Fruit fly (Drosophila melanogaster) whole organism, embryonic: ENCODE results near the gene Chro.

ENCODE experiments used
- Ada2b ChIP-seq: fragments of 200-800 bp; sonication (Bioruptor generic); IDR thresholded peaks from 2 replicates; pipeline ENCODE4 v1.3.6; 2022; ENCODE audit warnings: missing biosample characterization, missing genetic modification characterization
- CG11398 ChIP-seq: fragments of 200-800 bp; sonication (Bioruptor generic); optimal IDR thresholded peaks from 2 replicates; lab custom pipeline; 2016; ENCODE audit warnings: missing biosample characterization, missing genetic modification characterization
- CG11696 ChIP-seq: fragments of 200-800 bp; sonication (Bioruptor generic); IDR thresholded peaks from 2 replicates; pipeline ENCODE4 v1.3.6; 2022; ENCODE audit warnings: missing biosample characterization, missing genetic modification characterization
- CG12236 ChIP-seq: fragments of 200-800 bp; sonication (Bioruptor generic); optimal IDR thresholded peaks from 2 replicates; lab custom pipeline; 2016; ENCODE audit warnings: missing biosample characterization, missing genetic modification characterization
- CG14441 ChIP-seq: fragments of 200-800 bp; sonication (Bioruptor generic); IDR thresholded peaks from 2 replicates; pipeline ENCODE4 v1.3.6; 2022; ENCODE audit warnings: missing biosample characterization, missing genetic modification characterization
- CG17361 ChIP-seq: fragments of 200-800 bp; sonication (Bioruptor generic); IDR thresholded peaks from 3 replicates; pipeline ENCODE4 v1.3.6; 2022; ENCODE audit warnings: missing biosample characterization, missing genetic modification characterization
- CG17612 ChIP-seq: fragments of 200-800 bp; sonication (Bioruptor generic); IDR thresholded peaks from 2 replicates; pipeline ENCODE4 v1.3.6; 2022; ENCODE audit warnings: missing biosample characterization, missing genetic modification characterization
- CG31441 ChIP-seq: fragments of 200-800 bp; sonication (Bioruptor generic); IDR thresholded peaks from 2 replicates; pipeline ENCODE4 v1.3.6; 2022; ENCODE audit warnings: missing biosample characterization, missing genetic modification characterization
- CG34376 ChIP-seq: fragments of 200-800 bp; sonication (Bioruptor generic); optimal IDR thresholded peaks from 2 replicates; lab custom pipeline; 2018; ENCODE audit warnings: missing biosample characterization, mild to moderate bottlenecking, missing genetic modification characterization
- CG4328 ChIP-seq: fragments of 200-800 bp; sonication (Bioruptor generic); optimal IDR thresholded peaks from 3 replicates; lab custom pipeline; 2017; ENCODE audit warnings: missing biosample characterization, missing genetic modification reagents, missing genetic modification characterization
- CG6254 ChIP-seq: fragments of 200-800 bp; sonication (Bioruptor generic); optimal IDR thresholded peaks from 3 replicates; lab custom pipeline; 2017; ENCODE audit warnings: mild to moderate bottlenecking, missing biosample characterization, missing genetic modification reagents, missing genetic modification characterization
- CG9876 ChIP-seq: fragments of 200-800 bp; sonication (Bioruptor generic); optimal IDR thresholded peaks from 2 replicates; lab custom pipeline; 2016; ENCODE audit warnings: missing biosample characterization, missing genetic modification characterization
- CTCF ChIP-seq: fragments of 200-800 bp; sonication (Bioruptor generic); optimal IDR thresholded peaks from 2 replicates; lab custom pipeline; 2017; ENCODE audit warnings: missing biosample characterization, mild to moderate bottlenecking, missing genetic modification characterization, moderate library complexity
- Dad ChIP-seq: fragments of 200-800 bp; sonication (Bioruptor generic); optimal IDR thresholded peaks from 3 replicates; lab custom pipeline; 2016; ENCODE audit warnings: missing biosample characterization, missing genetic modification characterization
- Ets97D ChIP-seq: fragments of 200-800 bp; sonication (Bioruptor generic); optimal IDR thresholded peaks from 3 replicates; lab custom pipeline; 2016; ENCODE audit warnings: missing biosample characterization, missing genetic modification characterization
- Hey ChIP-seq: fragments of 200-800 bp; sonication (Bioruptor generic); optimal IDR thresholded peaks from 3 replicates; lab custom pipeline; 2018; ENCODE audit warnings: missing biosample characterization, mild to moderate bottlenecking, missing genetic modification characterization
- HmgZ ChIP-seq: fragments of 200-800 bp; sonication (Bioruptor generic); optimal IDR thresholded peaks from 2 replicates; lab custom pipeline; 2018; ENCODE audit warnings: missing biosample characterization, mild to moderate bottlenecking, missing genetic modification characterization
- Hmr ChIP-seq: fragments of 200-800 bp; sonication (Bioruptor generic); optimal IDR thresholded peaks from 3 replicates; lab custom pipeline; 2017; ENCODE audit warnings: mild to moderate bottlenecking, missing biosample characterization, missing genetic modification reagents, missing genetic modification characterization
- Hr78 ChIP-seq, 2 experiments: fragments of 200-800 bp in 1 of 2; fragments of >200 bp in 1 of 2; sonication (Bioruptor generic) in 1 of 2; optimal IDR thresholded peaks; 2 replicates each; lab custom pipeline; 2017 to 2019; ENCODE audit warnings: missing biosample characterization in 2 of 2, missing genetic modification characterization in 2 of 2, mild to moderate bottlenecking in 1 of 2, moderate library complexity in 1 of 2
- Med ChIP-seq: fragments of 200-800 bp; sonication (Bioruptor generic); peaks from one replicate; lab custom pipeline; 2016; ENCODE audit warnings: missing biosample characterization, missing genetic modification characterization, mild to moderate bottlenecking, inconsistent platforms, moderate library complexity
- NFAT ChIP-seq: fragments of 200-800 bp; sonication (Bioruptor generic); IDR thresholded peaks from 2 replicates; pipeline ENCODE4 v1.3.6; 2022; ENCODE audit warnings: missing biosample characterization, missing genetic modification characterization
- Pdp1 ChIP-seq, 2 experiments: fragments of 200-800 bp; sonication (Bioruptor generic); optimal IDR thresholded peaks; 3 replicates each; lab custom pipeline; 2016; ENCODE audit warnings: missing biosample characterization in 2 of 2, missing genetic modification characterization in 2 of 2, mild to moderate bottlenecking in 1 of 2, moderate library complexity in 1 of 2
- TFAM ChIP-seq: fragments of 200-800 bp; sonication (Bioruptor generic); optimal IDR thresholded peaks from 2 replicates; lab custom pipeline; 2017; ENCODE audit warnings: missing biosample characterization, missing genetic modification characterization, inconsistent platforms
- Taf1 ChIP-seq: fragments of 200-800 bp; sonication (Bioruptor generic); IDR thresholded peaks from 2 replicates; pipeline ENCODE4 v1.3.6; 2022; ENCODE audit warnings: missing biosample characterization, missing genetic modification characterization
- Vsx1 ChIP-seq: fragments of 200-800 bp; sonication (Bioruptor generic); optimal IDR thresholded peaks from 2 replicates; lab custom pipeline; 2017; ENCODE audit warnings: missing biosample characterization, mild to moderate bottlenecking, missing genetic modification characterization, missing genetic modification reagents
- az2 ChIP-seq: fragments of 200-800 bp; sonication (Bioruptor generic); optimal IDR thresholded peaks from 3 replicates; lab custom pipeline; 2016; ENCODE audit warnings: missing biosample characterization, missing genetic modification characterization
- bab2 ChIP-seq: fragments of 200-800 bp; sonication (Bioruptor generic); optimal IDR thresholded peaks from 2 replicates; lab custom pipeline; 2016; ENCODE audit warnings: missing biosample characterization, missing genetic modification characterization
- bigmax ChIP-seq: fragments of 200-800 bp; sonication (Bioruptor generic); optimal IDR thresholded peaks from 2 replicates; lab custom pipeline; 2018; ENCODE audit warnings: missing biosample characterization, mild to moderate bottlenecking, missing genetic modification characterization
- btn ChIP-seq: fragments of 200-800 bp; sonication (Bioruptor generic); optimal IDR thresholded peaks from 2 replicates; lab custom pipeline; 2016; ENCODE audit warnings: missing biosample characterization, missing genetic modification characterization
- chinmo ChIP-seq: fragments of 200-800 bp; sonication (Bioruptor generic); IDR thresholded peaks from 4 replicates; pipeline ENCODE4 v1.3.6; 2022; ENCODE audit warnings: missing biosample characterization, missing genetic modification characterization; ENCODE audit not compliant: partially characterized antibody
- corto ChIP-seq: fragments of 200-800 bp; sonication (Bioruptor generic); optimal IDR thresholded peaks from 2 replicates; lab custom pipeline; 2016; ENCODE audit warnings: missing biosample characterization, mild to moderate bottlenecking, missing genetic modification characterization, moderate library complexity
- ems ChIP-seq: fragments of 200-800 bp; sonication (Bioruptor generic); optimal IDR thresholded peaks from 3 replicates; lab custom pipeline; 2016; ENCODE audit warnings: missing biosample characterization, missing genetic modification characterization
- eve ChIP-seq, 2 experiments: fragments of >200 bp; optimal IDR thresholded peaks; 2 replicates each; lab custom pipeline; 2017; ENCODE audit warnings: missing biosample characterization in 2 of 2, missing genetic modification characterization in 2 of 2
- exex ChIP-seq: fragments of 200-800 bp; sonication (Bioruptor generic); optimal IDR thresholded peaks from 4 replicates; lab custom pipeline; 2018; ENCODE audit warnings: missing biosample characterization, mild to moderate bottlenecking, missing genetic modification characterization, moderate library complexity
- fd96Cb ChIP-seq: fragments of 200-800 bp; sonication (Bioruptor generic); optimal IDR thresholded peaks from 2 replicates; lab custom pipeline; 2018; ENCODE audit warnings: missing biosample characterization, mild to moderate bottlenecking, missing genetic modification characterization, moderate library complexity
- grn ChIP-seq: fragments of 200-800 bp; sonication (Bioruptor generic); optimal IDR thresholded peaks from 3 replicates; lab custom pipeline; 2017; ENCODE audit warnings: missing biosample characterization, missing genetic modification characterization
- gsb-n ChIP-seq: fragments of 200-800 bp; sonication (Bioruptor generic); optimal IDR thresholded peaks from 3 replicates; lab custom pipeline; 2018; ENCODE audit warnings: missing biosample characterization, mild to moderate bottlenecking, missing genetic modification characterization
- lola ChIP-seq, 3 experiments: fragments of >200 bp in 2 of 3; fragments of 200-800 bp in 1 of 3; sonication (Bioruptor generic) in 1 of 3; optimal IDR thresholded peaks; 2 replicates each; lab custom pipeline; 2017 to 2019; ENCODE audit warnings: missing biosample characterization in 3 of 3, missing genetic modification characterization in 3 of 3, mild to moderate bottlenecking in 1 of 3, moderate library complexity in 1 of 3
- maf-S ChIP-seq: fragments of 200-800 bp; sonication (Bioruptor generic); optimal IDR thresholded peaks from 2 replicates; lab custom pipeline; 2016; ENCODE audit warnings: missing biosample characterization, missing genetic modification characterization
- mirr ChIP-seq: fragments of 200-800 bp; sonication (Bioruptor generic); optimal IDR thresholded peaks from 3 replicates; lab custom pipeline; 2018; ENCODE audit warnings: missing biosample characterization, mild to moderate bottlenecking, missing genetic modification characterization
- nerfin-2 ChIP-seq: fragments of 200-800 bp; sonication (Bioruptor generic); IDR thresholded peaks from 2 replicates; pipeline ENCODE4 v1.3.6; 2022; ENCODE audit warnings: missing biosample characterization, missing genetic modification characterization; ENCODE audit not compliant: partially characterized antibody
- otp ChIP-seq: fragments of 200-800 bp; sonication (Bioruptor generic); IDR thresholded peaks from 3 replicates; pipeline ENCODE4, ENCODE4 v1.3.6; 2022; ENCODE audit warnings: missing biosample characterization, missing genetic modification characterization
- pb ChIP-seq: fragments of 200-800 bp; sonication (Bioruptor generic); optimal IDR thresholded peaks from 3 replicates; lab custom pipeline; 2016; ENCODE audit warnings: missing biosample characterization, missing genetic modification characterization
- pfk ChIP-seq: fragments of 200-800 bp; sonication (Bioruptor generic); optimal IDR thresholded peaks from 2 replicates; lab custom pipeline; 2018; ENCODE audit warnings: missing biosample characterization, mild to moderate bottlenecking, missing genetic modification characterization, moderate library complexity
- pita ChIP-seq: fragments of 200-800 bp; sonication (Bioruptor generic); optimal IDR thresholded peaks from 2 replicates; lab custom pipeline; 2017; ENCODE audit warnings: missing biosample characterization, mild to moderate bottlenecking, missing genetic modification characterization
- sd ChIP-seq: fragments of 200-800 bp; sonication (Bioruptor generic); optimal IDR thresholded peaks from 3 replicates; lab custom pipeline; 2018; ENCODE audit warnings: missing biosample characterization, mild to moderate bottlenecking, missing genetic modification characterization, moderate library complexity
- sug ChIP-seq: fragments of 200-800 bp; optimal IDR thresholded peaks from 2 replicates; lab custom pipeline; 2019; ENCODE audit warnings: missing biosample characterization, mild to moderate bottlenecking, missing genetic modification characterization, moderate library complexity
- tap ChIP-seq: fragments of 200-800 bp; optimal IDR thresholded peaks from 3 replicates; lab custom pipeline; 2019; ENCODE audit warnings: missing biosample characterization, mild to moderate bottlenecking, missing genetic modification characterization, moderate library complexity
- yki ChIP-seq: fragments of >200 bp; optimal IDR thresholded peaks from 3 replicates; lab custom pipeline; 2018
- zfh2 ChIP-seq: fragments of 200-800 bp; sonication (Bioruptor generic); optimal IDR thresholded peaks from 2 replicates; lab custom pipeline; 2016; ENCODE audit warnings: missing biosample characterization, missing genetic modification characterization

The Chro gene

DNA sequence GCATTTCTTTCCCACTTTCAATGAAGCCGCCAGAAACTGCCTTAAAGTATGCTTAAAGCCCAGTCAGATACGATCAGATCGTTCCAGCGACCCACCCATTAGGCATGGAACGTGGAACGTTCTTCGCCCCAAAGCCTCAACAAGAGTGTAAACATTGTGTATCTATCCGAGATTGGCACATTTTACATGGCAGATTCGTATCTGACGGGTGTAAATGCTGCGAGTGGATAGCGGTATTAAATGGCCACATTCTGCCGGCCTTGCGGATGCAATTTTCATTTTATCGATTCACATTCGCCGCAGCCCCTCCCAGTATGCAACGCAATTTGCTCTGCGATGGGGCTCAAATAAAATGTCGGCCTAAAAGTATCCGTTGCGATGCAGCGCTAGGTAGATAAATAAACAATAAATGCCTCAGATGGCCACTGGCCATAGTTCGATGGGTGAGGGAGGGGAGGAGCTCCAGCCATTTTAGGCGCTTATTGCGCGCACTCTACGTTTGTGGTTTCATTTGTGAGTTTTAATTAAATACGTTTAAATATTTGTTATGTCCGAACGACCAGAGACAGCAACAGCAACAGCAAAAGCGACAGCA, 16.0 kb upstream of the Chro start (continued):
- TF ChIP-seq pfk (GFP tag; lab: Kevin White, UChicago) (peak; percentile 46), lola (GFP tag; optimal IDR thresholded peaks at IDR 0.05; lab: Kevin White, UChicago) (peak in 1 of 3 experiments; percentile 53), CG17361 (peak; percentile 21; the same call in 1 of the 3 replicates), corto (no peak), CTCF (GFP tag; lab: Kevin White, UChicago) (peak; percentile 46), Hmr (GFP tag; lab: Kevin White, UChicago) (peak; percentile 11), Ada2b (GFP tag; lab: Robert Waterston, UW) (no peak), CG11696 (GFP tag; lab: Robert Waterston, UW) (no peak), otp (no peak), CG4328 (GFP tag; lab: Kevin White, UChicago) (no peak), eve (GFP tag; optimal IDR thresholded peaks at IDR 0.05; lab: Kevin White, UChicago) (no peak), CG12236 (GFP tag; lab: Kevin White, UChicago) (no peak), CG14441 (GFP tag; lab: Robert Waterston, UW) (no peak), pita (GFP tag; lab: Kevin White, UChicago) (no peak), bigmax (GFP tag; lab: Kevin White, UChicago) (no peak), ems (GFP tag; lab: Kevin White, UChicago) (no peak)

DNA sequence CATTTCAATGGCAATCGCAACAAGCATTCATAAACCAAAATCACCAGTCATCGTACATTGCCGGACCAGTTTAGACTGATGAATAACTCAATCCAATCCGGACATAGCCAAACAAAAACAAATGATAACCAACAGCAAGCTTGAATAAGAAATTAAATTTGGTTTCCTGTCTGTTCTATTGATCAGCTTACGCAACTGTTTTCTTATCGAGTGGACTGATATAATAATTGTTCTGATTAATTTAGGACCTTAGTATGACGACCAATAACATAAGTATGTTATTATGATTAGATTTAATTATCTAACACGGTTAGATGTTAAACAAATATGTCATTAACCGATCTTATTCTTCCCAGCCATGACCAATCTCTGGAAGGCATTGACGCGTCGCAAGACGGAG, 12.2 kb upstream of the Chro start:
- 0 out of 4 replicates have a peak, but pooled peaks have one; percentile 24 for TF ChIP-seq chinmo
- no peak for TF ChIP-seq bab2 (GFP tag; lab: Kevin White, UChicago)
- TF ChIP-seq CG17612, result no peak
- TF ChIP-seq exex (tag; lab: Kevin White, UChicago), result peak; percentile 76
- peak in 1 of 2 experiments; percentile 57 for TF ChIP-seq Pdp1 (GFP tag; optimal IDR thresholded peaks at IDR 0.05; lab: Kevin White, UChicago)
- no peak for TF ChIP-seq maf-S (GFP tag; lab: Kevin White, UChicago)
- no peak for TF ChIP-seq CTCF (GFP tag; lab: Kevin White, UChicago)
- no peak for TF ChIP-seq CG9876 (GFP tag; lab: Kevin White, UChicago)
- TF ChIP-seq btn (GFP tag; lab: Kevin White, UChicago), result no peak
- TF ChIP-seq tap (tag; lab: Kevin White, UChicago), result no peak
- TF ChIP-seq NFAT (GFP tag; lab: Robert Waterston, UW), result no peak
- TF ChIP-seq zfh2, result no peak
- TF ChIP-seq pb (GFP tag; lab: Kevin White, UChicago), result no peak
- TF ChIP-seq Taf1, result no peak
- TF ChIP-seq Ets97D (GFP tag; lab: Kevin White, UChicago), result no peak
- no peak for TF ChIP-seq Dad
- TF ChIP-seq CG31441 (GFP tag; lab: Robert Waterston, UW), result no peak

DNA sequence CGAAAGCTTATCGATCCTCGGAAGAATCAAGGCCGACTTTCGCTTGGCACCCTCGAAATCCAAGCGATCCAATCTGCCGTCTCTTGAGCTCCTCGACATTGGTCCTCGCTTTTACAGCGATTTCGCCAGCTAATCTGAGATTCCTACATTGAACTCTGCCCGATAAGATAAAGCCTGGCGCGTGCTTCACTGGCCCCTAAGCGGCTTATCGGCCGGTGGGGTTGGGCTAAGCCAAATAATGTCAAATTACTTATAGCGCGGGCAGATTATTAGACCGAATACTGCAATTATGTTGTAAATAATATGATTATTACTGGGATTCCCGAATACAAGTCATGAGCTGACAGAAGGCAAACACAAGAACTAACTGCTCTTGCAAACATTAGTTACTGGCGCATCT, 11.2 kb upstream of the Chro start:
- TF ChIP-seq Vsx1 (GFP tag; lab: Kevin White, UChicago) (peak; percentile 33), CG34376 (peak; percentile 58), gsb-n (tag; lab: Kevin White, UChicago) (no peak), az2 (GFP tag; lab: Kevin White, UChicago) (no peak), CG6254 (no peak), grn (GFP tag; lab: Kevin White, UChicago) (peak; percentile 85), Hey (tag; lab: Kevin White, UChicago) (peak; percentile 99), TFAM (GFP tag; lab: Kevin White, UChicago) (no peak), HmgZ (tag; lab: Kevin White, UChicago) (peak; percentile 39), CG11398 (GFP tag; lab: Kevin White, UChicago) (no peak), fd96Cb (tag; lab: Kevin White, UChicago) (no peak), Med (peak; percentile 34), sug (tag; lab: Kevin White, UChicago) (peak; percentile 81), yki (no peak), mirr (GFP tag; lab: Kevin White, UChicago) (peak; percentile 42), sd (tag; lab: Kevin White, UChicago) (peak; percentile 75), Hr78 (GFP tag; optimal IDR thresholded peaks at IDR 0.05; lab: Kevin White, UChicago) (peak in 1 of 2 experiments; percentile 79), nerfin-2 (GFP tag; lab: Robert Waterston, UW) (no peak), ems (GFP tag; lab: Kevin White, UChicago) (no peak)
